Fruit fly (Drosophila melanogaster): ENCODE results near the gene CG4116.

CG4116 gene

DNA sequence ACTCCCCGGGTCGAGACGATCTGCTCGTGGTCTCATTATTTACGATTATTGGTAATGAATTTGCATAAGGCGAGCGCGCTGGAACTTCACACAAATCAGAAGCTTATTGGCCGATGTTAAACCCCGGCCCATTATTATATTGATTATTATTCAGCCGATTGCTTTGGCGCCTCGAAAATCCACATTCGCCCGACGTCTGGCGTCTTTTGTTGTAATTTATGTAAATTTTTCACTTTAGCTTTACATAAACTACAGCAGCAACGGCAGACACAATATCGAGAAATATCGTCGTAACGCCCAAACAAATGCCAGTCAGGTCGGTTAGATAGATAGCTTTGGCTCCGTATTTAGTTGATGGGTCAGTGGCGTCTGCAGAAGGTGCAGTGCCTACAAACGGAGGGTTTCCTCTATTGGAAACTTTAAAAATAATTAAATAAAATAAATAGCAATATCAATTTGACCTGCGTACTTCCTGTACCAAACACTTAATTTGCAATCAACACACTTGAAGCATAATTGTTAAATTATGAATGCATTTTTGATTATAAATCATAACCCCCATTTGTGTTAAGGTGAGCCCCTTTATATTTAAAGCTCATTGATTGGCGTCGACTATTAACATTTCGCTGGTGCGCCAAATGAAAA lies 47.9 kb downstream of the CG4116 start (continued):
- TF ChIP-seq Drgx (GFP tag; IDR thresholded peaks at IDR 0.05) (peak; percentile 15; the same call in 1 of the 2 replicates), chinmo (GFP tag; IDR thresholded peaks at IDR 0.05; ENCODE audit: partially characterized antibody) (0 out of 4 replicates have a peak, but pooled peaks have one; percentile 13), hkb (optimal IDR thresholded peaks at IDR 0.05) (no peak), hkb (GFP tag; IDR thresholded peaks at IDR 0.05) (peak; percentile 74; the same call in 1 of the 2 replicates), CG13287 (GFP tag; IDR thresholded peaks at IDR 0.05; ENCODE audit: partially characterized antibody) (no peak), sens-2 (GFP tag; IDR thresholded peaks at IDR 0.05) (no peak), gsb-n (tag; optimal IDR thresholded peaks at IDR 0.05) (no peak), Ets97D (GFP tag; optimal IDR thresholded peaks at IDR 0.05) (no peak), CG6175 (GFP tag; IDR thresholded peaks at IDR 0.05) (no peak), CG32532 (GFP tag; IDR thresholded peaks at IDR 0.05) (peak; percentile 62), zen2 (GFP tag; IDR thresholded peaks at IDR 0.05; ENCODE audit: partially characterized antibody) (no peak), CG4617 (GFP tag; optimal IDR thresholded peaks at IDR 0.05; ENCODE audit: borderline replicate concordance) (no peak), pnt (GFP tag; optimal IDR thresholded peaks at IDR 0.05) (no peak), Bteb2 (GFP tag; optimal IDR thresholded peaks at IDR 0.05) (no peak), Dfd (GFP tag; optimal IDR thresholded peaks at IDR 0.05) (no peak), CG32772 (GFP tag; IDR thresholded peaks at IDR 0.05) (peak; percentile 18; the same call in 1 of the 2 replicates), Chrac-16 (GFP tag; optimal IDR thresholded peaks at IDR 0.05) (peak; percentile 21), CG7372 (GFP tag; IDR thresholded peaks at IDR 0.05) (no peak), CG14710 (tag; optimal IDR thresholded peaks at IDR 0.05) (no peak), dmrt99B (tag; optimal IDR thresholded peaks at IDR 0.05) (peak; percentile 81), H2.0 (GFP tag; IDR thresholded peaks at IDR 0.05) (peak; percentile 74), insv (GFP tag; optimal IDR thresholded peaks at IDR 0.05) (no peak), so (GFP tag; IDR thresholded peaks at IDR 0.05) (peak; percentile 51; the same call in 2 of the 3 replicates), cad (GFP tag; optimal IDR thresholded peaks at IDR 0.05) (no peak), Adf1 (GFP tag; IDR thresholded peaks at IDR 0.05) (no peak), pho (GFP tag; optimal IDR thresholded peaks at IDR 0.05) (no peak), CG10366 (GFP tag; IDR thresholded peaks at IDR 0.05) (peak; percentile 48), NfI (GFP tag; optimal IDR thresholded peaks at IDR 0.05) (peak; percentile 46), crol (GFP tag; IDR thresholded peaks at IDR 0.05) (no peak), usp (GFP tag; optimal IDR thresholded peaks at IDR 0.05) (no peak), esg (GFP tag; conservative IDR thresholded peaks at IDR 0.05) (peak; percentile 70), CG6272 (GFP tag; IDR thresholded peaks at IDR 0.05) (peak; percentile 44; the same call in 1 of the 2 replicates), kay (GFP tag; optimal IDR thresholded peaks at IDR 0.05) (no peak), Mes4 (GFP tag; optimal IDR thresholded peaks at IDR 0.05) (no peak), ham (GFP tag; IDR thresholded peaks at IDR 0.05) (no peak), pfk (GFP tag; optimal IDR thresholded peaks at IDR 0.05) (no peak), D19B (GFP tag; optimal IDR thresholded peaks at IDR 0.05) (peak; percentile 34), lilli (GFP tag; optimal IDR thresholded peaks at IDR 0.05) (peak; percentile 53), cas (GFP tag; IDR thresholded peaks at IDR 0.05) (no peak), zfh1 (GFP tag; IDR thresholded peaks at IDR 0.05) (no peak), dimm (GFP tag; IDR thresholded peaks at IDR 0.05) (peak; percentile 36; the same call in 1 of the 2 replicates), CG8944 (GFP tag; optimal IDR thresholded peaks at IDR 0.05) (no peak), jumu (GFP tag; optimal IDR thresholded peaks at IDR 0.05) (no peak), wdn (GFP tag; IDR thresholded peaks at IDR 0.05) (no peak), CG8765 (GFP tag; IDR thresholded peaks at IDR 0.05) (no peak), Doc3 (GFP tag; IDR thresholded peaks at IDR 0.05; ENCODE audit: partially characterized antibody) (no peak), amos (GFP tag; IDR thresholded peaks at IDR 0.05; ENCODE audit: partially characterized antibody) (no peak), CG9876 (GFP tag; optimal IDR thresholded peaks at IDR 0.05) (no peak), slp2 (GFP tag; optimal IDR thresholded peaks at IDR 0.05) (no peak), mld (GFP tag; IDR thresholded peaks at IDR 0.05; ENCODE audit: partially characterized antibody) (no peak), CG11695 (GFP tag; IDR thresholded peaks at IDR 0.05) (0 out of 3 replicates have a peak, but pooled peaks have one; percentile 60), seq (GFP tag; IDR thresholded peaks at IDR 0.05) (peak; percentile 71)
